Fruit fly (Drosophila melanogaster): ENCODE results near the gene CG4375.
A peak's percentile ranks its signal among the peaks of the same experiment; 100 is the strongest.

CG4375 gene

DNA sequence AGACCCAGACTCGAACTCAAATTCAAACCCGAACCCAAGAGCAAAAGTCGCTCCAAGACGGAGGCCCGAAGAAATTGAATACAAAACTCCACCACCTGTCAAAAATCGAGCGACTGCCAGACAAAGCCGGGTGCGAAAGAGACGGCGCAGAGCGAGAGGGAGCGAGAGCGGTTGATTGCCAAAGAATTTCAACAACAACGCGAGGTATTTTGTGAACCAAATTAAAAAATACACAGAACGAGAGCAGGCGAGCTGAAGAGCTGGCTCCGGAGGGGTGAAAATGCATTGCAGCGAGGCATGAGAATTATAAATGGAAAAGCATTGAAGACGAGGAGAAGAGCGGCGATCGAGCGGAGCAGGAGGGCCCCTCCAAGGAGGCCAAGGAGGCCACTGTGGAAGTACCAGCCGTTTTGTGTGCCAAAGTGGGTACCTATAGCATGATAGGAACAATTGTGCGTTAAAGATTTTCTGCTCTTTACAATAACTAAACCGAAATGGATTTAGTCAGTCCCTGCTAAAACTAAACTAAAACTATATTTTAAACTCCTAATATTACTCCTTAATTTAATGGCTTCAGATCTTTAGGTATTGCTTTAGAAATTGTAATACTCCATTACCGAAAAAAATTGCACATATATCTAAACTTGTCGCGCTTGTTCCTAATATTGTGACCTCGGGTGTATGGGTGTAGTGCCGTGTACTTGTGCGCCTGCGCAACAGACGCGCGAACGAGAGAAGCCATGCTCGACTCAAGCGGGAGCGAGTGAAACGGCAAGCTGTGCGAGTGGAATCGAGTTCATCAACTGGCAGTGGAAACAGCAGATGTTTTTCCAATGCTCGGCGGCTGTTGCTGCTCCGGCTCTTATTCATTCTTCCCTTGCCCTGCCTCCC is 36.0 kb upstream of the CG4375 start (continued):
- TF ChIP-seq bsh (GFP tag; optimal IDR thresholded peaks at IDR 0.05) (peak in 1 of 2 experiments; percentile 48), CG2120 (GFP tag; optimal IDR thresholded peaks at IDR 0.05) (no peak), CG12071 (GFP tag; optimal IDR thresholded peaks at IDR 0.05) (no peak), CG14710 (tag; optimal IDR thresholded peaks at IDR 0.05) (peak; percentile 69), CG8478 (optimal IDR thresholded peaks at IDR 0.05) (no peak), CG13894 (tag; optimal IDR thresholded peaks at IDR 0.05) (no peak), unpg (GFP tag; optimal IDR thresholded peaks at IDR 0.05) (peak; percentile 59), mam (GFP tag; optimal IDR thresholded peaks at IDR 0.05) (no peak), CkIIα-i1 (GFP tag; IDR thresholded peaks at IDR 0.05) (no peak), CG3065 (GFP tag; optimal IDR thresholded peaks at IDR 0.05) (no peak), Aef1 (GFP tag; IDR thresholded peaks at IDR 0.05) (no peak), fd102C (GFP tag; optimal IDR thresholded peaks at IDR 0.05) (peak; percentile 39), CG8290 (GFP tag; optimal IDR thresholded peaks at IDR 0.05) (peak; percentile 6), CG8290 (tag; optimal IDR thresholded peaks at IDR 0.05) (no peak), pnt (GFP tag; optimal IDR thresholded peaks at IDR 0.05) (peak; percentile 27), tll (GFP tag; optimal IDR thresholded peaks at IDR 0.05) (no peak), p53 (GFP tag; optimal IDR thresholded peaks at IDR 0.05) (no peak), chif (GFP tag; optimal IDR thresholded peaks at IDR 0.05) (peak; percentile 32 to 40), stc (GFP tag; IDR thresholded peaks at IDR 0.05) (no peak)

- TF ChIP-seq CG1529 (GFP tag; optimal IDR thresholded peaks at IDR 0.05) (no peak), yki (optimal IDR thresholded peaks at IDR 0.05) (no peak), CG11723 (GFP tag; optimal IDR thresholded peaks at IDR 0.05) (no peak), Hr78 (GFP tag; optimal IDR thresholded peaks at IDR 0.05) (peak in 1 of 2 experiments; percentile 27), Oli (tag; optimal IDR thresholded peaks at IDR 0.05) (no peak), Meics (GFP tag; optimal IDR thresholded peaks at IDR 0.05) (no peak), CG18764 (GFP tag; optimal IDR thresholded peaks at IDR 0.05) (no peak), CG3407 (GFP tag; optimal IDR thresholded peaks at IDR 0.05) (peak; percentile 98), Blimp-1 (GFP tag; optimal IDR thresholded peaks at IDR 0.05) (peak; percentile 0), Med (GFP tag) (peak; percentile 37), Awh (GFP tag; IDR thresholded peaks at IDR 0.05) (0 out of 2 replicates have a peak, but pooled peaks have one; percentile 17), Ada2b (GFP tag; IDR thresholded peaks at IDR 0.05) (0 out of 2 replicates have a peak, but pooled peaks have one; percentile 9)
These were observed 30.8 kb upstream of the CG4375 start for dm6 chr2L:1057513-1057912.

- TF ChIP-seq ssp (GFP tag; IDR thresholded peaks at IDR 0.05) (no peak), CG15479 (GFP tag; optimal IDR thresholded peaks at IDR 0.05) (no peak), caup (GFP tag; optimal IDR thresholded peaks at IDR 0.05; ENCODE audit: severe bottlenecking) (no peak), Bgb (GFP tag; IDR thresholded peaks at IDR 0.05; ENCODE audit: partially characterized antibody) (no peak), otp (GFP tag; IDR thresholded peaks at IDR 0.05) (no peak), onecut (GFP tag; IDR thresholded peaks at IDR 0.05) (no peak), Dref (GFP tag; IDR thresholded peaks at IDR 0.05) (no peak), CG6791 (GFP tag; IDR thresholded peaks at IDR 0.05; ENCODE audit: partially characterized antibody) (no peak), crol (GFP tag; IDR thresholded peaks at IDR 0.05) (0 out of 2 replicates have a peak, but pooled peaks have one; percentile 8), CG1792 (GFP tag; optimal IDR thresholded peaks at IDR 0.05) (no peak), CG11696 (GFP tag; IDR thresholded peaks at IDR 0.05) (0 out of 2 replicates have a peak, but pooled peaks have one; percentile 22), yki (optimal IDR thresholded peaks at IDR 0.05) (no peak), CG32532 (GFP tag; IDR thresholded peaks at IDR 0.05) (0 out of 2 replicates have a peak, but pooled peaks have one; percentile 7), CG32772 (GFP tag; IDR thresholded peaks at IDR 0.05) (0 out of 2 replicates have a peak, but pooled peaks have one; percentile 17), sens (GFP tag) (peak; percentile 56), CG15601 (tag; optimal IDR thresholded peaks at IDR 0.05) (no peak), Hmr (GFP tag; optimal IDR thresholded peaks at IDR 0.05) (no peak), Nf-YA (GFP tag; IDR thresholded peaks at IDR 0.05) (no peak), bab2 (GFP tag; optimal IDR thresholded peaks at IDR 0.05) (no peak)
These were observed 29.9 kb upstream of the CG4375 start for dm6 chr2L:1056631-1057030.

All from whole organism, embryonic.